Worm (Caenorhabditis elegans) whole organism, late embryonic: ENCODE data around the gene twk-49.

Experiments
- ceh-2 ChIP-seq: sonication (generic microtip); optimal IDR thresholded peaks from 2 replicates; lab custom pipeline; 2016; ENCODE audit warnings: missing genotype, missing genetic modification characterization, missing compliant biosample characterization
- hlh-8 ChIP-seq: sonication (generic microtip); optimal IDR thresholded peaks from 2 replicates; lab custom pipeline; 2016; ENCODE audit warnings: missing genotype, missing genetic modification characterization, missing compliant biosample characterization
- tbx-2 ChIP-seq: sonication (generic microtip); optimal IDR thresholded peaks from 2 replicates; lab custom pipeline; 2016; ENCODE audit warnings: missing genetic modification characterization, missing compliant biosample characterization

DNA sequence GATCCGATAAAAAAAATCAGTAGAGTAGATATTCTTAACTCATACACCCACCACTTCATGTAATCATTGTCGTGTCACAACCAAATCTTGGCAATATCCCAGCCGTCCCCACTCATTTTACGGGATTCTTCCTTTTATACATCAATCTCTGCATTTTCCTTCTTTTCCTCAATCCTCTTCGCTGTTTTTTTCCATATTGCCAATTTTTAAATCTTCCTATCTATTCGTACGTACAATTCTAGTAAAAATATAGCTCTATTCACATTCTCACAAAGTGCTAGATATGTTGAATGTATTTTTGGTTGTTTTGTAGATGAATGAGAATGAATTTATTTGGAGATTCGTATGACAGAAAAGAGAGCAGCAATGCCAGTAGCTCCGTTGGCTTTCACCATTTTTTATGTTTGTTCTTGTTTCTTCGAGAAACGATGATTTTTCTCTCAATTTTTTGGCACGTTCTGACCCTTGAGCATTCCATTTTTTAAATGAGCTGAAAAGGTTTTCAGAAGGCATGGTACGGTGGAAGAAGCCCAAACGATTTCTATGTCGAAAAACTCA lies 23.7 kb downstream of the twk-49 start, which contains the start of gene T28D9.16:
- no peak for TF ChIP-seq hlh-8 (tag; lab: Kevin White, UChicago)
- no peak for TF ChIP-seq tbx-2 (tag; lab: Kevin White, UChicago)
- TF ChIP-seq ceh-2 (tag; lab: Kevin White, UChicago), result no peak
